Worm (Caenorhabditis elegans) whole organism, L1 larva: ENCODE measurements around the gene mcat-1.
A peak's percentile ranks its signal among the peaks of the same experiment; 100 is the strongest.

Source experiments
- C34B4.2 ChIP-seq: sonication (generic microtip); optimal IDR thresholded peaks from 2 replicates; lab custom pipeline; 2017; ENCODE audit warnings: mild to moderate bottlenecking, missing genetic modification characterization, missing compliant biosample characterization
- Y116A8C.19 ChIP-seq: sonication (generic microtip); optimal IDR thresholded peaks from 2 replicates; lab custom pipeline; 2016; ENCODE audit warnings: missing compliant biosample characterization, missing genetic modification characterization, borderline replicate concordance
- aha-1 ChIP-seq: fragments of 150-350 bp; optimal IDR thresholded peaks from 2 replicates; lab custom pipeline; 2014; ENCODE audit warnings: missing biosample characterization, missing genetic modification characterization
- alr-1 ChIP-seq: fragments of 200-800 bp; sonication (Bioruptor generic); optimal IDR thresholded peaks from 2 replicates; lab custom pipeline; 2018; ENCODE audit warnings: borderline replicate concordance, mild to moderate bottlenecking, missing genetic modification characterization, missing compliant biosample characterization
- aly-2 ChIP-seq: fragments of 150-350 bp; optimal IDR thresholded peaks from 2 replicates; lab custom pipeline; 2014; ENCODE audit warnings: missing biosample characterization, missing genetic modification characterization
- ama-1 ChIP-seq: fragments of 150-350 bp; optimal IDR thresholded peaks from 2 replicates; lab custom pipeline; 2014
- ceh-63 ChIP-seq: fragments of 200-800 bp; sonication (Bioruptor generic); optimal IDR thresholded peaks from 2 replicates; lab custom pipeline; 2018; ENCODE audit warnings: mild to moderate bottlenecking, missing genetic modification characterization, missing compliant biosample characterization
- ceh-8 ChIP-seq: fragments of 200-800 bp; sonication (Bioruptor generic); optimal IDR thresholded peaks from 2 replicates; lab custom pipeline; 2018; ENCODE audit warnings: mild to moderate bottlenecking, missing genetic modification characterization, moderate library complexity, missing compliant biosample characterization
- ceh-90 ChIP-seq: sonication (generic microtip); optimal IDR thresholded peaks from 2 replicates; lab custom pipeline; 2016; ENCODE audit warnings: missing genetic modification characterization, missing compliant biosample characterization
- ces-1 ChIP-seq: fragments of 150-350 bp; optimal IDR thresholded peaks from 2 replicates; lab custom pipeline; 2014; ENCODE audit warnings: missing biosample characterization, missing genetic modification reagents, missing genetic modification characterization
- dpl-1 ChIP-seq, 3 experiments: fragments of 150-350 bp in 2 of 3; sonication (generic microtip) in 1 of 3; optimal IDR thresholded peaks; 2 replicates each; lab custom pipeline; 2014 to 2017; ENCODE audit warnings: missing biosample characterization in 3 of 3, missing genetic modification characterization in 3 of 3, missing genetic modification reagents in 3 of 3
- efl-1 ChIP-seq, 4 experiments: fragments of 150-350 bp; optimal IDR thresholded peaks in 3 of 4; peaks in 1 of 4; 1 replicate in 1 of 4; 2 replicates in 3 of 4; lab custom pipeline; 2014; ENCODE audit warnings: missing biosample characterization in 2 of 4, missing genetic modification characterization in 2 of 4, missing genetic modification reagents in 2 of 4
- egl-27 ChIP-seq, 2 experiments: fragments of 150-350 bp in 1 of 2; sonication (generic microtip); optimal IDR thresholded peaks; 3 replicates each; lab custom pipeline; 2017 to 2018; ENCODE audit warnings: missing biosample characterization in 2 of 2, missing genetic modification characterization in 2 of 2, missing genetic modification reagents in 2 of 2
- elt-2 ChIP-seq: sonication (generic microtip); optimal IDR thresholded peaks from 2 replicates; lab custom pipeline; 2016; ENCODE audit warnings: missing genetic modification characterization, mild to moderate bottlenecking, inconsistent platforms, missing compliant biosample characterization, missing genetic modification reagents
- fkh-10 ChIP-seq: sonication (generic microtip); optimal IDR thresholded peaks from 2 replicates; lab custom pipeline; 2017; ENCODE audit warnings: missing biosample characterization, missing genetic modification reagents, missing genetic modification characterization
- fkh-4 ChIP-seq: sonication (generic microtip); optimal IDR thresholded peaks from 2 replicates; lab custom pipeline; 2016; ENCODE audit warnings: missing compliant biosample characterization, missing genetic modification characterization, borderline replicate concordance
- fos-1 ChIP-seq: fragments of 150-350 bp; optimal IDR thresholded peaks from 2 replicates; lab custom pipeline; 2014; ENCODE audit warnings: missing biosample characterization, missing genetic modification characterization
- grh-1 ChIP-seq: fragments of 200-800 bp; sonication (Bioruptor generic); IDR thresholded peaks from 2 replicates; pipeline ENCODE4 v1.3.6; 2022; ENCODE audit warnings: missing genetic modification reagents, missing genetic modification characterization, missing compliant biosample characterization
- irx-1 ChIP-seq: sonication (generic microtip); optimal IDR thresholded peaks from 2 replicates; lab custom pipeline; 2016; ENCODE audit warnings: missing genetic modification characterization, missing compliant biosample characterization
- isw-1 ChIP-seq: fragments of 200-800 bp; sonication (Bioruptor generic); IDR thresholded peaks from 2 replicates; pipeline ENCODE4 v1.3.6; 2022; ENCODE audit warnings: missing genetic modification characterization, missing compliant biosample characterization
- jun-1 ChIP-seq: fragments of 150-350 bp; optimal IDR thresholded peaks from 2 replicates; lab custom pipeline; 2014; ENCODE audit warnings: missing biosample characterization, missing genetic modification reagents, missing genetic modification characterization
- lin-14 ChIP-seq: fragments of 200-800 bp; sonication (Bioruptor generic); optimal IDR thresholded peaks from 2 replicates; lab custom pipeline; 2018; ENCODE audit warnings: mild to moderate bottlenecking, missing genetic modification characterization, moderate library complexity, missing compliant biosample characterization
- lin-15B ChIP-seq: fragments of 150-350 bp; sonication (generic microtip); optimal IDR thresholded peaks from 3 replicates; lab custom pipeline; 2014; ENCODE audit warnings: missing biosample characterization, missing genetic modification characterization
- lin-39 ChIP-seq: fragments of 150-350 bp; optimal IDR thresholded peaks from 2 replicates; lab custom pipeline; 2014; ENCODE audit warnings: missing biosample characterization, missing genetic modification reagents, missing genetic modification characterization
- lsy-2 ChIP-seq, 2 experiments: fragments of 150-350 bp; optimal IDR thresholded peaks; 2 replicates each; lab custom pipeline; 2014; ENCODE audit warnings: missing biosample characterization in 2 of 2, missing genetic modification characterization in 2 of 2
- mab-9 ChIP-seq: fragments of 200-800 bp; sonication (Bioruptor generic); IDR thresholded peaks from 2 replicates; pipeline ENCODE4 v1.3.6; 2022; ENCODE audit warnings: missing genetic modification reagents, missing genetic modification characterization, missing compliant biosample characterization
- mef-2 ChIP-seq: fragments of 150-350 bp; optimal IDR thresholded peaks from 2 replicates; lab custom pipeline; 2014; ENCODE audit warnings: missing biosample characterization, missing genetic modification characterization
- mep-1 ChIP-seq: fragments of 150-350 bp; optimal IDR thresholded peaks from 2 replicates; lab custom pipeline; 2014; ENCODE audit warnings: missing biosample characterization, missing genetic modification characterization
- nhr-20 ChIP-seq: sonication (generic microtip); optimal IDR thresholded peaks from 2 replicates; lab custom pipeline; 2016; ENCODE audit warnings: mild to moderate bottlenecking, missing genetic modification characterization, missing compliant biosample characterization
- nhr-28 ChIP-seq: fragments of 150-350 bp; optimal IDR thresholded peaks from 2 replicates; lab custom pipeline; 2014; ENCODE audit warnings: missing biosample characterization, missing genetic modification characterization
- nhr-47 ChIP-seq: sonication (generic microtip); optimal IDR thresholded peaks from 2 replicates; lab custom pipeline; 2016; ENCODE audit warnings: mild to moderate bottlenecking, missing genetic modification characterization, moderate library complexity, missing compliant biosample characterization
- nhr-76 ChIP-seq: sonication (generic microtip); optimal IDR thresholded peaks from 2 replicates; lab custom pipeline; 2017; ENCODE audit warnings: missing biosample characterization, missing genetic modification characterization
- nhr-84 ChIP-seq: sonication (generic microtip); optimal IDR thresholded peaks from 2 replicates; lab custom pipeline; 2017; ENCODE audit warnings: missing biosample characterization, missing genetic modification characterization
- nhr-85 ChIP-seq: sonication (generic microtip); peaks from one replicate; lab custom pipeline; 2016; ENCODE audit warnings: missing genetic modification characterization, inconsistent platforms, missing compliant biosample characterization
- nhr-90 ChIP-seq: sonication (generic microtip); optimal IDR thresholded peaks from 2 replicates; lab custom pipeline; 2016; ENCODE audit warnings: mild to moderate bottlenecking, missing genetic modification characterization, missing compliant biosample characterization; ENCODE audit not compliant: poor library complexity
- pag-3 ChIP-seq: sonication (generic microtip); optimal IDR thresholded peaks from 2 replicates; lab custom pipeline; 2017; ENCODE audit warnings: missing genetic modification characterization, mild to moderate bottlenecking, missing compliant biosample characterization, antibody characterized with exemption, borderline replicate concordance; ENCODE audit not compliant: insufficient read depth
- snpc-4 ChIP-seq: fragments of 150-350 bp; optimal IDR thresholded peaks from 2 replicates; lab custom pipeline; 2014; ENCODE audit warnings: missing biosample characterization, missing genetic modification characterization
- sox-4 ChIP-seq: sonication (generic microtip); optimal IDR thresholded peaks from 2 replicates; lab custom pipeline; 2016; ENCODE audit warnings: missing genetic modification characterization, missing compliant biosample characterization
- sup-37 ChIP-seq: fragments of 200-800 bp; sonication (Bioruptor generic); optimal IDR thresholded peaks from 2 replicates; lab custom pipeline; 2018; ENCODE audit warnings: mild to moderate bottlenecking, missing genetic modification characterization, missing compliant biosample characterization
- tbx-2 ChIP-seq: sonication (generic microtip); optimal IDR thresholded peaks from 2 replicates; lab custom pipeline; 2016; ENCODE audit warnings: missing genetic modification characterization, missing compliant biosample characterization
- unc-30 ChIP-seq: sonication (generic microtip); optimal IDR thresholded peaks from 2 replicates; lab custom pipeline; 2017; ENCODE audit warnings: missing biosample characterization, missing genetic modification characterization
- unc-98 ChIP-seq: fragments of 200-800 bp; sonication (Bioruptor generic); IDR thresholded peaks from 2 replicates; pipeline ENCODE4 v1.3.6; 2022; ENCODE audit warnings: missing genetic modification characterization, missing compliant biosample characterization
- xbp-1 ChIP-seq: sonication (generic microtip); optimal IDR thresholded peaks from 2 replicates; lab custom pipeline; 2016; ENCODE audit warnings: missing genetic modification characterization, missing compliant biosample characterization
- zag-1 ChIP-seq: fragments of 150-350 bp; optimal IDR thresholded peaks from 2 replicates; lab custom pipeline; 2014; ENCODE audit warnings: missing biosample characterization, missing genetic modification characterization
- ztf-11 ChIP-seq, 2 experiments: sonication (generic microtip); optimal IDR thresholded peaks; 2 replicates each; lab custom pipeline; 2016 to 2017; ENCODE audit warnings: missing genetic modification characterization in 2 of 2, missing biosample characterization in 1 of 2, missing compliant biosample characterization in 1 of 2
- ztf-4 ChIP-seq: fragments of 150-350 bp; optimal IDR thresholded peaks from 2 replicates; lab custom pipeline; 2014; ENCODE audit warnings: missing biosample characterization, missing genetic modification characterization

mcat-1 gene

ce11 chrII:75831-76230, 15.5 kb downstream of the mcat-1 start:
- TF ChIP-seq nhr-84 (tag; lab: Kevin White, UChicago) (no peak), lin-39 (tag; lab: Kevin White, UChicago) (no peak), xbp-1 (no peak), nhr-76 (no peak), mef-2 (tag; lab: Kevin White, UChicago) (no peak), aha-1 (tag; lab: Kevin White, UChicago) (no peak), snpc-4 (no peak), ceh-90 (no peak), tbx-2 (tag; lab: Kevin White, UChicago) (no peak), nhr-47 (tag; lab: Kevin White, UChicago) (no peak), jun-1 (tag; lab: Kevin White, UChicago) (no peak), egl-27 (tag; optimal IDR thresholded peaks at IDR 0.05; lab: Kevin White, UChicago) (no peak), lin-15B (tag; lab: Kevin White, UChicago) (no peak), elt-2 (no peak), lsy-2 (tag; optimal IDR thresholded peaks at IDR 0.05; lab: Kevin White, UChicago) (no peak), pag-3 (tag; lab: Kevin White, UChicago) (no peak), fkh-4 (tag; lab: Kevin White, UChicago) (no peak)

- TF ChIP-seq mef-2 (tag; lab: Kevin White, UChicago) (no peak), ceh-8 (GFP tag; lab: Kevin White, UChicago) (peak; percentile 50), ceh-63 (GFP tag; lab: Kevin White, UChicago) (no peak), isw-1 (GFP tag; lab: Robert Waterston, UW) (no peak), lin-14 (GFP tag; lab: Kevin White, UChicago) (peak; percentile 33), efl-1 (optimal IDR thresholded peaks at IDR 0.05; lab: Kevin White, UChicago) (no peak), efl-1 (GFP tag; optimal IDR thresholded peaks at IDR 0.05 in 1 of 2; lab: Kevin White, UChicago) (no peak), egl-27 (tag; optimal IDR thresholded peaks at IDR 0.05; lab: Kevin White, UChicago) (no peak), mab-9 (GFP tag; lab: Robert Waterston, UW) (no peak), nhr-28 (no peak), elt-2 (no peak), unc-98 (GFP tag; lab: Robert Waterston, UW) (no peak)
Observed at ce11 chrII:73892-74291, 17.4 kb downstream of the mcat-1 start.

ce11 chrII:73329-73728, 18.0 kb downstream of the mcat-1 start:
- TF ChIP-seq isw-1 (GFP tag; lab: Robert Waterston, UW) (no peak), nhr-47 (tag; lab: Kevin White, UChicago) (no peak), fos-1 (tag; lab: Kevin White, UChicago) (no peak), alr-1 (no peak), C34B4.2 (tag; lab: Kevin White, UChicago) (no peak), Y116A8C.19 (tag; lab: Kevin White, UChicago) (no peak), lin-14 (GFP tag; lab: Kevin White, UChicago) (peak; percentile 61), grh-1 (GFP tag; lab: Robert Waterston, UW) (no peak), ama-1 (lab: Kevin White, UChicago) (no peak), nhr-20 (tag; lab: Kevin White, UChicago) (no peak), ztf-11 (tag; optimal IDR thresholded peaks at IDR 0.05; lab: Kevin White, UChicago) (no peak), dpl-1 (GFP tag; optimal IDR thresholded peaks at IDR 0.05; lab: Kevin White, UChicago) (no peak), lsy-2 (tag; optimal IDR thresholded peaks at IDR 0.05; lab: Kevin White, UChicago) (no peak), ceh-63 (GFP tag; lab: Kevin White, UChicago) (no peak), tbx-2 (tag; lab: Kevin White, UChicago) (no peak), nhr-84 (tag; lab: Kevin White, UChicago) (no peak), sox-4 (tag; lab: Kevin White, UChicago) (no peak), xbp-1 (peak; percentile 19), irx-1 (tag; lab: Kevin White, UChicago) (no peak), nhr-28 (no peak), ztf-4 (tag; lab: Kevin White, UChicago) (no peak), zag-1 (tag; lab: Kevin White, UChicago) (no peak), ces-1 (GFP tag; lab: Kevin White, UChicago) (peak; percentile 59), unc-30 (tag; lab: Kevin White, UChicago) (no peak), fkh-10 (GFP tag; lab: Kevin White, UChicago) (peak; percentile 83), aha-1 (tag; lab: Kevin White, UChicago) (no peak), mep-1 (tag; lab: Kevin White, UChicago) (no peak), nhr-90 (no peak), sup-37 (GFP tag; lab: Kevin White, UChicago) (no peak), aly-2 (tag; lab: Kevin White, UChicago) (no peak), nhr-85 (tag; lab: Kevin White, UChicago) (no peak)
